Fruit fly (Drosophila melanogaster): ENCODE data around the gene pes.

DNA sequence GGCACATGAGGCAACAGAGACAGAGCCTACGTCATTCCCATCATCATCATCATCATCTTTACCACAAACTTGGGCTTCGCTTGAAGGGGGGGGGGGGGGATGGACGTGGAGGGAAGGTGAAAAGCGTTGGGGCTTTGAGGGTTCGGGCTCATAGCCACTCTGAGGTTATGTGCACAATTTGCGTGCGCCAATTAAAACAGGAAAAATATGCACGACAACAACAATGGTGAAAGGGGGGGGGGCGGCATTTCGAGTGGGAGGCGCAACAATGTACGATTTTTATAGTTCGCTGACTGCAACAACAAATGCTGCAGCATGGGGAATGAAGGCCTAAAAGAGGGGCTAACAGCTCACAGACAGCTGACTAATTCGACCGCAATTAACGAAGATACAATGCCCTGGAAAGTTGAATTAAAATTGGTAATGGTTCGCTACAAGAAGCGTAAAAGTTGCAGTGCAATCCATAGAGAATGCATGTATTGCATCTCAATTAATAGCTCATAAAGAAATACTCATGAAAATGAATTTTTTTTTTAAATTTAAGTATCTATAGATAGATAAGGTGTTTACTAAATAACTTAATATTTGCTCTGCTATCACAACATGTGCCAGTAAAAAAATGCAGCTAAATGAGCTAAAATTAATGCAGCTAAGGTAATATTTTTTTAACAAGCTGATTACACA, 27.0 kb downstream of the pes start:
- TF ChIP-seq CG9139 (GFP tag; optimal IDR thresholded peaks at IDR 0.05) (no peak), pdm3 (GFP tag; optimal IDR thresholded peaks at IDR 0.05) (no peak), CG34406 (GFP tag; optimal IDR thresholded peaks at IDR 0.05) (no peak), net (GFP tag; optimal IDR thresholded peaks at IDR 0.05) (no peak), CG3032 (tag; optimal IDR thresholded peaks at IDR 0.05) (no peak), CG7368 (GFP tag; optimal IDR thresholded peaks at IDR 0.05) (no peak), Hr39 (GFP tag; optimal IDR thresholded peaks at IDR 0.05) (no peak), CG16779 (tag; optimal IDR thresholded peaks at IDR 0.05) (no peak), CG15336 (GFP tag; IDR thresholded peaks at IDR 0.05) (no peak)

Measured in whole organism, prepupa.